Worm (Caenorhabditis elegans): ENCODE data around the gene srh-166.
"Not testable (repeated sequence)": the region's sequence is repeated elsewhere in the genome, so short reads cannot be mapped to it uniquely, and the experiment has no call there.

The srh-166 gene

ce11 chrV:20568995-20569394, 43.3 kb upstream of the srh-166 start, which contains the start of gene F26F2.4:
Gene F26F2.4, plus strand, starts transcription at chrV:20569295.
- not testable (repeated sequence) for TF ChIP-seq ceh-32 (tag; optimal IDR thresholded peaks at IDR 0.05; ENCODE audit: poor library complexity); nhr-77 (tag; optimal IDR thresholded peaks at IDR 0.05); duxl-1 (tag; optimal IDR thresholded peaks at IDR 0.05; ENCODE audit: poor library complexity)

ce11 chrV:20566454-20566853, 40.8 kb upstream of the srh-166 start, which contains the start of gene F26F2.3:
Gene F26F2.3, minus strand, starts transcription at chrV:20566554.
- TF ChIP-seq madf-9 (GFP tag; conservative IDR thresholded peaks at IDR 0.05) (no peak), nhr-25 (tag; optimal IDR thresholded peaks at IDR 0.05; ENCODE audit: borderline replicate concordance, insufficient read depth) (no peak), daf-16 (GFP tag; optimal IDR thresholded peaks at IDR 0.05) (no peak), daf-16 (tag; optimal IDR thresholded peaks at IDR 0.05) (no peak), mxl-2 (GFP tag; conservative IDR thresholded peaks at IDR 0.05) (no peak), tra-1 (GFP tag; IDR thresholded peaks at IDR 0.05) (no peak)

ce11 chrV:20564054-20564453, 38.4 kb upstream of the srh-166 start, which contains the start of gene F26F2.13:
Gene F26F2.13, plus strand, starts transcription at chrV:20564354.
- TF ChIP-seq dpl-1 (GFP tag; optimal IDR thresholded peaks at IDR 0.05); daf-19 (GFP tag; conservative IDR thresholded peaks at IDR 0.05); mes-2 (tag; optimal IDR thresholded peaks at IDR 0.05; ENCODE audit: poor library complexity, severe bottlenecking): not testable (repeated sequence)

- TF ChIP-seq ZK546.5 (tag; optimal IDR thresholded peaks at IDR 0.05), result no peak
- no peak for TF ChIP-seq nhr-237 (tag; optimal IDR thresholded peaks at IDR 0.05)
- no peak for TF ChIP-seq madf-5 (GFP tag; IDR thresholded peaks at IDR 0.05)
- TF ChIP-seq Y75B8A.6 (GFP tag; IDR thresholded peaks at IDR 0.05), result no peak
- TF ChIP-seq egl-43 (GFP tag; IDR thresholded peaks at IDR 0.05), result no peak
- TF ChIP-seq rbr-2 (tag; optimal IDR thresholded peaks at IDR 0.05), result no peak
- TF ChIP-seq dmd-9 (GFP tag; IDR thresholded peaks at IDR 0.05), result no peak
- no peak for TF ChIP-seq aha-1 (tag)
- TF ChIP-seq nhr-11 (tag; optimal IDR thresholded peaks at IDR 0.05), result no peak
- no peak for TF ChIP-seq dmd-6 (GFP tag; IDR thresholded peaks at IDR 0.05)
- no peak for TF ChIP-seq unc-62 (GFP tag; optimal IDR thresholded peaks at IDR 0.05 in 1 of 2)
- no peak for TF ChIP-seq unc-62 (tag; optimal IDR thresholded peaks at IDR 0.05)
- no peak for TF ChIP-seq tra-1 (GFP tag; IDR thresholded peaks at IDR 0.05)
- TF ChIP-seq ceh-62 (tag; optimal IDR thresholded peaks at IDR 0.05), result no peak
- TF ChIP-seq F37D6.2 (tag; optimal IDR thresholded peaks at IDR 0.05), result no peak
- TF ChIP-seq nhr-42 (GFP tag; IDR thresholded peaks at IDR 0.05), result no peak
- no peak for TF ChIP-seq mdl-1 (tag; optimal IDR thresholded peaks at IDR 0.05)
- no peak for TF ChIP-seq vab-7 (GFP tag; IDR thresholded peaks at IDR 0.05)
- TF ChIP-seq ceh-44 (GFP tag; IDR thresholded peaks at IDR 0.05), result no peak
- TF ChIP-seq pqm-1 (tag; optimal IDR thresholded peaks at IDR 0.05), result no peak
Observed at ce11 chrV:20561795-20562194, 36.1 kb upstream of the srh-166 start, which contains the start of gene F26F2.1. Gene F26F2.1, minus strand, starts transcription at chrV:20561895.

- TF ChIP-seq egl-43 (GFP tag; IDR thresholded peaks at IDR 0.05) (no peak), lin-39 (tag; optimal IDR thresholded peaks at IDR 0.05) (no peak), nhr-77 (tag; optimal IDR thresholded peaks at IDR 0.05) (no peak), F37D6.2 (tag; optimal IDR thresholded peaks at IDR 0.05) (no peak), T20F7.1 (GFP tag; optimal IDR thresholded peaks at IDR 0.05) (no peak), rbr-2 (tag; optimal IDR thresholded peaks at IDR 0.05) (no peak), spr-3 (GFP tag; optimal IDR thresholded peaks at IDR 0.05) (no peak), lsy-2 (tag; optimal IDR thresholded peaks at IDR 0.05) (no peak), mxl-3 (GFP tag; optimal IDR thresholded peaks at IDR 0.05) (no peak), nhr-42 (GFP tag; IDR thresholded peaks at IDR 0.05) (no peak), ceh-32 (tag; optimal IDR thresholded peaks at IDR 0.05; ENCODE audit: poor library complexity) (no peak), ctbp-1 (GFP tag; IDR thresholded peaks at IDR 0.05) (no peak), arid-1 (GFP tag; conservative IDR thresholded peaks at IDR 0.05) (no peak)
Observed at ce11 chrV:20558270-20558669, 32.6 kb upstream of the srh-166 start, which contains the start of gene abf-4. Gene abf-4, minus strand, starts transcription at chrV:20558370.

All from whole organism, L4 larva.